Fruit fly (Drosophila melanogaster): Measurements from ENCODE around the gene CG14658.

The CG14658 gene

DNA sequence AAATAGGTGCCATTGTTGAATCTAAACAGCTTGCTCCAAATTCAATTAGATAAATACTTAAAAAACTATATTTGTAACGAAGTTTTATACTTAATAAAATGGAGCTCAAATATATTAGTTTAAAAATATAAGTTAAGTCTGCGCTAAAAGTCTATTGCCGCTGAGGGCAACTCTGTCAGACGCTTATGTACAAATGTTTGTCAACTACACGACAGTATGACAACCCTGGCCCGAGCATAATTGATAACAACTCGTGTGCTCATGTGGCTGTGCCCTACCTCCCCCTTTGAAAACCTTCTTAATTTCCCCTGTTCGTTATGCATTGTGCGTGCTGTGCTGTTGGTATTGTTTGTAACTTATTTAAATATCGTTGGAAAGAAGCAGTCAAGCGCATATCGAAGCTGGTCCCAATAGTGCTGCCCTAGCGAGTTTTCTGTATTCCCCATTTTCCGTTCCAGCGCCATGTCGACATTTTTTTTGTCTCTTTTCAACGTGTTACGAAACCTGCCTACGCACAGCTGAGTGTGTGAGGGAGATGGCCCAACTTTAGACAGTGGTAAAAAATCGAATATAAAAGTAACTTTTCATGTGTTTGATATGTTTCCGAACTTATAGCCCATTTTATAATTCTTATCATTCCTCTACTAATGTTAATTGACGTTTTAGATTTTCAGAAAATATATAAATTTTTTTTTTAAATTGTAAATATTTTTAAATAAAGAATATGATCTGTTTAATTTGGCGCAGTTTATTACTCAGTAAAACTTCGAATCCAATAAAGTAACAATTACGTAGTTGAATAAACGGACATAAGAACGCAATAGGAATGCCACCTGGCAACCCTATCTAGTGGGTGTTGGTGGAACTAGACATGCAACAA lies 25.2 kb downstream of the CG14658 start:
- TF ChIP-seq Sin3A (optimal IDR thresholded peaks at IDR 0.05) (no peak), Myc (optimal IDR thresholded peaks at IDR 0.05) (no peak), ttk (optimal IDR thresholded peaks at IDR 0.05) (no peak), psq (optimal IDR thresholded peaks at IDR 0.05) (no peak), insv (optimal IDR thresholded peaks at IDR 0.05) (no peak), h (optimal IDR thresholded peaks at IDR 0.05) (no peak)

DNA sequence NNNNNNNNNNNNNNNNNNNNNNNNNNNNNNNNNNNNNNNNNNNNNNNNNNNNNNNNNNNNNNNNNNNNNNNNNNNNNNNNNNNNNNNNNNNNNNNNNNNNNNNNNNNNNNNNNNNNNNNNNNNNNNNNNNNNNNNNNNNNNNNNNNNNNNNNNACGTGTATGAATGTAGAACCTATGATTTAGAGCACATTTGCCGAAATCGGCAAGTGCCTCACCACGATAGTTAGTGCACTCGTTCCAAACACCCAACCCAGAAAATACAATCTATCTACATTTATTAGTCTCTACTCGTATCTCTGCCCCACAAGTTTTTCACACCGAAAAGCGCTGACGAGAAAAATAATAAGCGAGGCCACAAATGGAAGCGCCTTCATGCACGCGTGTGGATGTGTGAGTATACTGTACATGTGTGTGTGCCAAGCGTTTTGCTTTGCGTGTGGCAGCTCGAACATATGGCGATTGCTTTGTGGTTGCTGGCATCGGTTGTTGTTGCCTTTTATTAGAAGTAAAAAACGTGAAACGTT lies 26.1 kb downstream of the CG14658 start:
- TF ChIP-seq Sin3A (optimal IDR thresholded peaks at IDR 0.05) (no peak), insv (optimal IDR thresholded peaks at IDR 0.05) (no peak), h (optimal IDR thresholded peaks at IDR 0.05) (no peak), ttk (optimal IDR thresholded peaks at IDR 0.05) (no peak), psq (optimal IDR thresholded peaks at IDR 0.05) (peak; percentile 11), Myc (optimal IDR thresholded peaks at IDR 0.05) (no peak)

DNA sequence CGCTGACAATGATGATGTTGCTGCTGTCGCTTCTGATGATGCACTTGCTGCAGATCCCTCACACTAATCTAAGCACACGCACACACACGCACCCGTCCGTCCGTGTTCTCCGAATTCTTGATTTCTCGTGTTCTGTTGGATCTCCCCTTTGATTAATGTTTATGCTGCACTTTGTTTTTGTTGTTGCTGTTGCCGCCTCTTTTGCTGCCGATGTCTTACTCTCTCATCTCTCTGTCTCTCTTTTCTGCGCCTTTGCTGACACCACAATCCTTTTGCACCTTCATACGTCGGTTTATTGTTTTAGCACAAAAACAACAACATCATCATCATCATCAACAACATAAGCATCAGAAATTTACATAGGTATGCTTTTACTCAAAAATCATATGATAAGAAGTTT lies 32.3 kb downstream of the CG14658 start:
- no peak for TF ChIP-seq h (optimal IDR thresholded peaks at IDR 0.05)
- no peak for TF ChIP-seq ttk (optimal IDR thresholded peaks at IDR 0.05)
- TF ChIP-seq psq (optimal IDR thresholded peaks at IDR 0.05), result no peak
- no peak for TF ChIP-seq Sin3A (optimal IDR thresholded peaks at IDR 0.05)
- no peak for TF ChIP-seq insv (optimal IDR thresholded peaks at IDR 0.05)
- TF ChIP-seq Myc (optimal IDR thresholded peaks at IDR 0.05), result no peak

DNA sequence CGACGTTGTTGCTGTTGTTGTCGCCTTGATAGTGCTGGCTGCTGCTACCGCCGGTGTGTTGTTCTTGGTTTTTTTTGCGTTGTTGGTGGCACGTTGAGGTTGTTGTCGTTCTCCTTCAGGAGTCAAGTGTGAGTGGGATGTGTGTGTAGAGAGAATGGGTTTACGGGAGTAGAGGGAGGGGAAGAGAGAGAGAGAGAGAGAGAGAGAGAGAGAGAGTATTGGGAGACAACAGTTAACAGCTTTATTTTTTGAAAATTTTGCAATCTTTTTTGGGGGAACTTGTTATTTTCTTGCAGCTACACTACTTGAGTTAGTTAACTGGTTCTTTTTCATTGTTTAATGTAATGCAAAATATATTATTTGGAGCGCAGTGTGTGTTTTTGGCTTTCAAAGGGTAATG lies 32.7 kb downstream of the CG14658 start:
- TF ChIP-seq Sin3A (optimal IDR thresholded peaks at IDR 0.05) (no peak), h (optimal IDR thresholded peaks at IDR 0.05) (no peak), ttk (optimal IDR thresholded peaks at IDR 0.05) (no peak), insv (optimal IDR thresholded peaks at IDR 0.05) (no peak), psq (optimal IDR thresholded peaks at IDR 0.05) (no peak), Myc (optimal IDR thresholded peaks at IDR 0.05) (no peak)

DNA sequence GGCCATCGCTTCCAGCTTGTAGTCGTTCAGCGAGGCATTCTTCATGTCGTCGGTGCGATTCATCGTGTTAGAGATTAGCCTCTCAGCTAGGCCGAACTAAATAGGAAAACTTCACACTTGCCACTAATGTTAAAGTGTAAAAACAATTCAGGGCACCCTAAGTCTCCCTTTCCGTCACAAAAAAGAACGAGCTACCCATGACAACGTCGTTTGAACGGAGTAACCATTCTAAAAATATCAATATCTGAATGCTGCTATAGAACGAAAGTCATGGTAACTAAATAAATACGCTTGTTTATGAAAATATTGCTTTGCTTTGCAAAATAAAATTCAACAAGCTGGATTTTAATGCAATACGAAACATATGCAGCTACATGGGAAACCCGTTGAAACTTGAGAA lies 45.7 kb downstream of the CG14658 start, which contains the start of gene Ccdc39:
Gene Ccdc39 (minus strand): TSS at position 101 of the 400 bp plus-strand sequence.
- no peak for TF ChIP-seq psq (optimal IDR thresholded peaks at IDR 0.05)
- no peak for TF ChIP-seq ttk (optimal IDR thresholded peaks at IDR 0.05)
- no peak for TF ChIP-seq Myc (optimal IDR thresholded peaks at IDR 0.05)
- no peak for TF ChIP-seq Sin3A (optimal IDR thresholded peaks at IDR 0.05)
- TF ChIP-seq h (optimal IDR thresholded peaks at IDR 0.05), result no peak
- TF ChIP-seq insv (optimal IDR thresholded peaks at IDR 0.05), result no peak

DNA sequence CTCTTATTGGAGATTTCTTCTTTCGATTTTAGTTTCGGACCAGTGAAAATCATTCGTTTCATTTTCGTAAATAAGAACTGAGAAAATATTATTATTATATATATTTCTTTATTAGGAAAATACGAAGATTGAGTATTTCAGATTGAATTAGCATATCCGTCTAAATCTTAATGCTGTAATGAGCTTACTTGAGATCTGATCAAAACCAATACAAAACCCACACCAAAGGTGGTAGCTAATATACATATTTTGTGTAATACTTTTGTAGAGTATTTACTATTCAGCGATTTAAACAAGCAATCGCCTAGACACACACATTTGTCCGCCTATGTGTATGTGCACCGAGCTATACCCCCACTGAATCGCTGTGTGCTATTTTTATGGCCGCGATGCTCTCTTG lies 49.6 kb downstream of the CG14658 start:
- no peak for TF ChIP-seq ttk (optimal IDR thresholded peaks at IDR 0.05)

DNA sequence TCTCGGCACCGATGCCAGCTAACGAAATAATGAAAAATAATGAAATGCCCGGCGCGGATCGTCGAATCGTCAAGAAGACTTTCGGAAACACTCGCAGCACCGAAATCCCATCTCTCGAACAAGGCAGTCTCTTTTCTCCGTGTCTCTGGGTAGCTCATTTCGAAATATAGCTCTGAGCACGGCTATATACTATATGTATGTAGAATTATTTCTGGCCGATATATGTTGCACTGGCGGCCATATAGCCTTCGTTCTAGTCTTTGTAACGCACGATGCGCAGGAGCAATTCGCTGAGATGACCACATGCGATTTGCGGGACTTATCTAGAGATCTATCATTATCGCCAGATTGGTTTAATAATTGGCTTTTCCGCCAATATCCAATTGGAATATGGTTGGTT lies 50.1 kb downstream of the CG14658 start, which contains the start of gene CG14655:
Gene CG14655 (minus strand): TSS at position 41 of the 400 bp plus-strand sequence.
- TF ChIP-seq Sin3A (optimal IDR thresholded peaks at IDR 0.05) (no peak), psq (optimal IDR thresholded peaks at IDR 0.05) (no peak), h (optimal IDR thresholded peaks at IDR 0.05) (no peak), insv (optimal IDR thresholded peaks at IDR 0.05) (no peak), Myc (optimal IDR thresholded peaks at IDR 0.05) (no peak), ttk (optimal IDR thresholded peaks at IDR 0.05) (no peak)

Measured in Kc167 (cell line).